Fruit fly (Drosophila melanogaster): ENCODE measurements around the gene CG9396.

The CG9396 gene

dm6 chr3R:9571523-9571922, at the start of gene CG9396:
Gene CG9396, minus strand, starts transcription at chr3R:9571623.
- TF ChIP-seq CG8478 (optimal IDR thresholded peaks at IDR 0.05) (no peak), CTCF (optimal IDR thresholded peaks at IDR 0.05) (no peak)

dm6 chr3R:9620278-9620677, 48.9 kb upstream of the CG9396 start:
- no peak for TF ChIP-seq CTCF (optimal IDR thresholded peaks at IDR 0.05)
- no peak for TF ChIP-seq CG8478 (optimal IDR thresholded peaks at IDR 0.05)

dm6 chr3R:9618331-9618730, 46.9 kb upstream of the CG9396 start:
- TF ChIP-seq CTCF (optimal IDR thresholded peaks at IDR 0.05) (no peak), CG8478 (optimal IDR thresholded peaks at IDR 0.05) (no peak)

- TF ChIP-seq CTCF (optimal IDR thresholded peaks at IDR 0.05) (no peak), CG8478 (optimal IDR thresholded peaks at IDR 0.05) (no peak)
Observed at dm6 chr3R:9613124-9613523, 41.7 kb upstream of the CG9396 start.

dm6 chr3R:9612217-9612616, 40.8 kb upstream of the CG9396 start:
- no peak for TF ChIP-seq CTCF (optimal IDR thresholded peaks at IDR 0.05)
- no peak for TF ChIP-seq CG8478 (optimal IDR thresholded peaks at IDR 0.05)

- no peak for TF ChIP-seq CTCF (optimal IDR thresholded peaks at IDR 0.05)
- TF ChIP-seq CG8478 (optimal IDR thresholded peaks at IDR 0.05), result no peak
Observed at dm6 chr3R:9608206-9608605, 36.8 kb upstream of the CG9396 start.

- TF ChIP-seq CG8478 (optimal IDR thresholded peaks at IDR 0.05), result no peak
- no peak for TF ChIP-seq CTCF (optimal IDR thresholded peaks at IDR 0.05)
Observed at dm6 chr3R:9606913-9607804, 35.7 kb upstream of the CG9396 start.

- TF ChIP-seq CG8478 (optimal IDR thresholded peaks at IDR 0.05) (no peak), CTCF (optimal IDR thresholded peaks at IDR 0.05) (no peak)
Observed at dm6 chr3R:9605084-9605483, 33.7 kb upstream of the CG9396 start.

dm6 chr3R:9604445-9605020, 33.1 kb upstream of the CG9396 start:
- TF ChIP-seq CG8478 (optimal IDR thresholded peaks at IDR 0.05) (no peak), CTCF (optimal IDR thresholded peaks at IDR 0.05) (no peak)

dm6 chr3R:9603022-9603942, 31.9 kb upstream of the CG9396 start:
- no peak for TF ChIP-seq CG8478 (optimal IDR thresholded peaks at IDR 0.05)

dm6 chr3R:9601949-9602348, 30.5 kb upstream of the CG9396 start:
- no peak for TF ChIP-seq CG8478 (optimal IDR thresholded peaks at IDR 0.05)
- TF ChIP-seq CTCF (optimal IDR thresholded peaks at IDR 0.05), result no peak

- TF ChIP-seq CG8478 (optimal IDR thresholded peaks at IDR 0.05), result no peak
- TF ChIP-seq CTCF (optimal IDR thresholded peaks at IDR 0.05), result no peak
Observed at dm6 chr3R:9600558-9600959, 29.1 kb upstream of the CG9396 start.

- TF ChIP-seq CG8478 (optimal IDR thresholded peaks at IDR 0.05) (no peak), CTCF (optimal IDR thresholded peaks at IDR 0.05) (no peak)
Observed at dm6 chr3R:9598099-9598498, 26.7 kb upstream of the CG9396 start.

dm6 chr3R:9596615-9597014, 25.2 kb upstream of the CG9396 start:
- TF ChIP-seq CG8478 (optimal IDR thresholded peaks at IDR 0.05) (no peak), CTCF (optimal IDR thresholded peaks at IDR 0.05) (no peak)

- no peak for TF ChIP-seq CTCF (optimal IDR thresholded peaks at IDR 0.05)
- TF ChIP-seq CG8478 (optimal IDR thresholded peaks at IDR 0.05), result no peak
Observed at dm6 chr3R:9595681-9596357, 24.4 kb upstream of the CG9396 start.

All from S2 (cell line).